Worm (Caenorhabditis elegans): ENCODE measurements around the gene cec-8.

The cec-8 gene

DNA sequence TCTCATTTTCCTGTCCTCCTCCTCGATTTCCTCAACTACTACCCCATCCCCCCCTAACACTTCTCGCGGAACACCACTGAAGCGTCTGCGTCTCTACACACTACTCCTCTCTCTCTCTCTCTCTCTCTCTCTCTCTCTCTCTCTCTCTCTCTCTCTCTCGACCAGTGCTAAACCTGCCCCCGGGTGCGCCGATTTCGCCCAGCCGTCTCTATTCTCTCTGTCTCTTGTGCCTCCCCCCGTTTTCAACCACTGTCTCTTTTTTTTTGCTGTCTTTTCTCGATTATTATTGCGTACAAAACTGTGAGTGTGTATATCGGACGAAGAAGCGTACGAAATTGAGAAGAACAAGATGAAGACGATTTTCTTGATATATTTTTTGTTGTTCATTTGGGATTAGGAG, 3.9 kb downstream of the cec-8 start (continued):
- 0 out of 2 replicates have a peak, but pooled peaks have one; percentile 47 for TF ChIP-seq K11D2.4 (GFP tag; IDR thresholded peaks at IDR 0.05)
- no peak for TF ChIP-seq ztf-28 (GFP tag; IDR thresholded peaks at IDR 0.05)
- peak; percentile 42 for TF ChIP-seq gei-17 (GFP tag; optimal IDR thresholded peaks at IDR 0.05)
- no peak for TF ChIP-seq pha-4 (tag; optimal IDR thresholded peaks at IDR 0.05)
- TF ChIP-seq lsl-1 (GFP tag; optimal IDR thresholded peaks at IDR 0.05): no peak
- TF ChIP-seq madf-6 (GFP tag; IDR thresholded peaks at IDR 0.05): 0 out of 2 replicates have a peak, but pooled peaks have one; percentile 28
- TF ChIP-seq F55B11.4 (tag; optimal IDR thresholded peaks at IDR 0.05; ENCODE audit: borderline replicate concordance, insufficient read depth): no peak
- no peak for TF ChIP-seq madf-10 (tag; optimal IDR thresholded peaks at IDR 0.05)
- no peak for TF ChIP-seq hlh-26 (GFP tag; conservative IDR thresholded peaks at IDR 0.05)
- no peak for TF ChIP-seq lin-35 (GFP tag; optimal IDR thresholded peaks at IDR 0.05)
- TF ChIP-seq xnd-1 (tag; optimal IDR thresholded peaks at IDR 0.05): no peak
- TF ChIP-seq ztf-6 (GFP tag; IDR thresholded peaks at IDR 0.05): no peak

DNA sequence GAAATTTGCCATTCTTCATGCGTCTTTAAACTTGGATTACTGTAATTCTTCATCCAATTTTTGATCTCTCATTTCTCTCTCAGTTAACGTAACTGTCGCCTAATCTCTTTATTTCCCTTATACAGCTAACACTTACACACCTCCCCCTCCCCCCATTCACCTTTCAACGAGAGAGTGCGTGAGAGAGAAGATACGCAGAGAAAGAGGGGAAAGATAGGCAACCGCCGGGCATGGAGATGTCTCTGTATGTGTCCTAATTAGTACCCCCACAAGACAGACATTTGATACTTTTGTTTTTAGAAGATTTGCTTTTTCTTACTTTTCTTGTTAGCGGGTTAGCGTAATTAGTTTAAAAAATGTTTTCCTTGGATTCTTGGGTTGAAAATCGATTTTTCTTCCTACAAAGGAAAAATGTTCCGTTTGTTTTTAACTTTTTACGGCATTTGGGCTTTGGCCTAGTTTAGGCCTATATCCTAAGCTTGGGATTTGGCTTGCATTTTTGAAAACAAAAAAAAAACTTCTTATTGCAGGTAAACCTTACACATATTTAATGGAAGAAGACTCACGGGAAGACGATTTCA, 5.3 kb downstream of the cec-8 start, which contains the start of gene affl-2:
Gene affl-2 (plus strand): TSS at position 531 of the 581 bp plus-strand sequence.
- TF ChIP-seq K11D2.4 (GFP tag; IDR thresholded peaks at IDR 0.05) (0 out of 2 replicates have a peak, but pooled peaks have one; percentile 14), hmg-1.2 (GFP tag; IDR thresholded peaks at IDR 0.05) (peak; percentile 40; the same call in 1 of the 2 replicates), let-526 (GFP tag; IDR thresholded peaks at IDR 0.05) (no peak)

DNA sequence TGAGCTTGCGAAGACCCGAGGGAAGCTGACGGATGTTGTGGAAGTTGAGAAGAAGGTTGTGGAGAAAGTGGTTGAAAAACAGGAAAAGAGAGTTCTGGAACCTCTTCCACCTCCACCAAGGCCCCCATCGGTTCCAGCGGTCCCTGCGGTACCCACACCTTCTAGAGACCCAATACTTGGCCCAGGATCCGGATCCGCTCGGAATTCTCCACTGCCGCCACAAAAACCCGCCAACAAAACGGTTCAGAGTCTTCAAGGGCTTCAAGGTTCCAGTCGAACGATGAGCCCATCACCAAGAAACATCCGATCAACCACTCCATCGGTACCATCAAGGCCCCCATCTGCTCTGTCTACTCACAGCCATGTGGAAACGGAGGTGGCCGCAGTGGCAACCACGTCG, 7.9 kb downstream of the cec-8 start:
- no peak for TF ChIP-seq F55B11.4 (tag; optimal IDR thresholded peaks at IDR 0.05; ENCODE audit: borderline replicate concordance, insufficient read depth)
- TF ChIP-seq nfya-2 (GFP tag; IDR thresholded peaks at IDR 0.05): no peak
- no peak for TF ChIP-seq Y56A3A.18 (GFP tag; IDR thresholded peaks at IDR 0.05)
- TF ChIP-seq egl-18 (GFP tag; IDR thresholded peaks at IDR 0.05): no peak
- peak; percentile 70 for TF ChIP-seq zfh-2 (GFP tag; conservative IDR thresholded peaks at IDR 0.05)
- no peak for TF ChIP-seq nfya-1 (tag; optimal IDR thresholded peaks at IDR 0.05; ENCODE audit: borderline replicate concordance, insufficient read depth)

DNA sequence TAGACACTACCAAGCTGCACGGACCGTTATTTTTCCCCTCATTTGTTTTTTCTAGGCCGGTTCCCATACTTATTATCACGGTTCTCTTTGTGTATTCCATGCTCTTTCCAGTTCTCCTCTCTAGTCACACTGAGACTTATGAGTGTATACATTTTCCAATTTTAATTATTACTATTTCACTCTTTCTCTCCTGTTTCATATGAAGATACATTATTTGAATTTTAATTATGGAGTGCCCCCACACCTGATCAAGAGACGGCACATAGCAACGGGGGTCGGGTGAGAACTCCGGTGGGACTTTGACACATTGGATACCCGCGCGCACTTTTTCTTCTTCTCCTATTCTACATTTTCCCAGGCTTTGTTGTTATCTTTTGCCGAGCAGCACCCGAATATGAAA, 10.8 kb downstream of the cec-8 start, which contains the start of gene affl-1:
Gene affl-1 (plus strand): TSS at position 301 of the 400 bp plus-strand sequence.
- TF ChIP-seq lin-26 (GFP tag; IDR thresholded peaks at IDR 0.05) (no peak), lir-1 (GFP tag; conservative IDR thresholded peaks at IDR 0.05) (no peak), rec-8 (tag; optimal IDR thresholded peaks at IDR 0.05) (no peak), zim-3 (tag; optimal IDR thresholded peaks at IDR 0.05) (no peak), nfya-2 (GFP tag; IDR thresholded peaks at IDR 0.05) (no peak), nhr-120 (GFP tag; IDR thresholded peaks at IDR 0.05) (no peak), pha-4 (tag; optimal IDR thresholded peaks at IDR 0.05) (no peak), B0035.1 (tag; optimal IDR thresholded peaks at IDR 0.05) (no peak), athp-1 (tag; optimal IDR thresholded peaks at IDR 0.05) (no peak), mes-4 (tag; optimal IDR thresholded peaks at IDR 0.05) (no peak), sptf-2 (GFP tag; optimal IDR thresholded peaks at IDR 0.05) (no peak), B0336.3 (GFP tag; IDR thresholded peaks at IDR 0.05) (no peak)

DNA sequence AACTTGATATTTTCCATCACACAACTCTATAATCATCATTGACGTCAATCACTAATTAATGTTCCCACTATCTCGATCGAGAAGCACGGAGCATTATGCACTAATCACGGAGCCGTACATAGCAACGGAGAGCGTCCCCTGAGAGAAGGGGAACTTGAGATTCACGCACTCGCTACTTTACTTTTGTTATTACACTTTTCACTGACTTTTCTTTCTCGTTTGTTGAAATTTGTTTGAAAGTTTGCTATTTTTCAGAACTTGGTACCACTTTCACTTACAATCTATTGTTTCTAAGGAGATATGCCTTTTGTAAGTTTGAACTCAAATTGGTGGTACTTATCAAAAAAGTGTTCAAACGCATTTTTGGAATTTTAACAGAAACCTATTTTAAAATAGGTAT, 15.0 kb downstream of the cec-8 start, which contains the start of gene Y55B1BR.8:
Gene Y55B1BR.8 (plus strand): TSS at position 301 of the 400 bp plus-strand sequence.
- TF ChIP-seq atf-7 (tag; optimal IDR thresholded peaks at IDR 0.05) (no peak), mes-4 (tag; optimal IDR thresholded peaks at IDR 0.05) (no peak), let-607 (tag; optimal IDR thresholded peaks at IDR 0.05) (no peak), chd-7 (tag; optimal IDR thresholded peaks at IDR 0.05) (no peak), fkh-3 (tag; optimal IDR thresholded peaks at IDR 0.05) (no peak), ceh-40 (GFP tag; IDR thresholded peaks at IDR 0.05) (no peak), let-526 (GFP tag; IDR thresholded peaks at IDR 0.05) (no peak), nfya-2 (GFP tag; IDR thresholded peaks at IDR 0.05) (no peak), madf-8 (GFP tag; conservative IDR thresholded peaks at IDR 0.05) (no peak), tbp1 (GFP tag; optimal IDR thresholded peaks at IDR 0.05) (no peak), unc-130 (GFP tag; optimal IDR thresholded peaks at IDR 0.05) (no peak), Y56A3A.18 (GFP tag; IDR thresholded peaks at IDR 0.05) (no peak)
